Fruit fly (Drosophila melanogaster): ENCODE measurements around the gene Cpr72Ec.

The Cpr72Ec gene

dm6 chr3L:16367240-16367639, at the start of gene Cpr72Ec:
Gene Cpr72Ec (minus strand): TSS chr3L:16367340.
- TF ChIP-seq Sin3A (optimal IDR thresholded peaks at IDR 0.05): no peak
- no peak for TF ChIP-seq h (optimal IDR thresholded peaks at IDR 0.05)
- no peak for TF ChIP-seq psq (optimal IDR thresholded peaks at IDR 0.05)
- no peak for TF ChIP-seq insv (optimal IDR thresholded peaks at IDR 0.05)
- no peak for TF ChIP-seq ttk (optimal IDR thresholded peaks at IDR 0.05)
- no peak for TF ChIP-seq Myc (optimal IDR thresholded peaks at IDR 0.05)

DNA sequence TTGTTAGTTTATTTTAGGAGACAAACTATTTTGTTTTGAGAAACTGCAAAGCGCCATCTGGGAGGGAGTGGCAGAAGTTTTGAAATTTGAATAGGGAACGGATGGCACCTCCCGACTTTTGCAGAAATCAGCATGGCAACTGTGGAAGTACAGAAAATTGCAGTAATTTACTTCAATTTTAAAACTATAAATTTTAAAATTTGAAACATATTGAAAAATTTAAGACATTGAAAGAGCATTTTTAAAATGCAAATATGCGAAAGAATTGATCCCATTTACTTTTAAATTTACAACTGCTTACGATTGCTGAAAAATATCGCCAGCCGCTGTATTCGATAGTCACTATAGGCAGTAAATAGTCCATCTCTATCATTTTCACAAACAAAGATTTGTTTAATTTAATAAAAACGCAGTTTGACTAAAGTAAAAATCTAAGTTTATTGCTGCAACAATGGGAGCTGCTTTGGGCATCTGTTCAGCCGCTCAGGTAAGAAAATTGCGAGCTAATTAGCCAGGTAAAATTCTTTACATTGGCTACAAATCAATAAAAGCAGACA, 45.3 kb upstream of the Cpr72Ec start, which contains the start of gene Serinc:
Gene Serinc (plus strand): TSS at position 329 of the 557 bp plus-strand sequence.
- no peak for TF ChIP-seq ttk (optimal IDR thresholded peaks at IDR 0.05)
- TF ChIP-seq psq (optimal IDR thresholded peaks at IDR 0.05): no peak
- TF ChIP-seq Sin3A (optimal IDR thresholded peaks at IDR 0.05): no peak

DNA sequence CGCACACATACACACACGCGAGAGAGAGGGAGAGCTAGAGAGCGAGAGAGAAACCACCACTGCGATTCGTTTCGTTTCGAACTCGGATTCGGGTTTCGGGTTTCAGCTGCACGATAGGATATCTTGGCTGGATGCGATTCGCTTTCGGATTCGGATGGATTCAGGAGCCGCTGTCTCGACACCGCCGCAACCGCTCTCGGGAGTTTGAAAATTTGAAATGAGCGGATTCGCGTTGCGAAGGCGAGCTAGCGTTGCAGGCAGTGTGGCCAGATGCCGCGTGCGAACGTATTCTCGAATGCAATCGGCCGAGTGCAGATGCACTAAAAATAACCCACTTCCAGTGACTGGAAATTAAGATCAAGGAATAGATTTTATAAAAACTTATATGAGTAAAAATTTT, 44.4 kb upstream of the Cpr72Ec start, which contains the start of gene fax:
Gene fax (minus strand): TSS at position 263 of the 400 bp plus-strand sequence.
- no peak for TF ChIP-seq ttk (optimal IDR thresholded peaks at IDR 0.05)
- no peak for TF ChIP-seq Sin3A (optimal IDR thresholded peaks at IDR 0.05)
- no peak for TF ChIP-seq psq (optimal IDR thresholded peaks at IDR 0.05)
- no peak for TF ChIP-seq Myc (optimal IDR thresholded peaks at IDR 0.05)
- TF ChIP-seq insv (optimal IDR thresholded peaks at IDR 0.05): no peak

DNA sequence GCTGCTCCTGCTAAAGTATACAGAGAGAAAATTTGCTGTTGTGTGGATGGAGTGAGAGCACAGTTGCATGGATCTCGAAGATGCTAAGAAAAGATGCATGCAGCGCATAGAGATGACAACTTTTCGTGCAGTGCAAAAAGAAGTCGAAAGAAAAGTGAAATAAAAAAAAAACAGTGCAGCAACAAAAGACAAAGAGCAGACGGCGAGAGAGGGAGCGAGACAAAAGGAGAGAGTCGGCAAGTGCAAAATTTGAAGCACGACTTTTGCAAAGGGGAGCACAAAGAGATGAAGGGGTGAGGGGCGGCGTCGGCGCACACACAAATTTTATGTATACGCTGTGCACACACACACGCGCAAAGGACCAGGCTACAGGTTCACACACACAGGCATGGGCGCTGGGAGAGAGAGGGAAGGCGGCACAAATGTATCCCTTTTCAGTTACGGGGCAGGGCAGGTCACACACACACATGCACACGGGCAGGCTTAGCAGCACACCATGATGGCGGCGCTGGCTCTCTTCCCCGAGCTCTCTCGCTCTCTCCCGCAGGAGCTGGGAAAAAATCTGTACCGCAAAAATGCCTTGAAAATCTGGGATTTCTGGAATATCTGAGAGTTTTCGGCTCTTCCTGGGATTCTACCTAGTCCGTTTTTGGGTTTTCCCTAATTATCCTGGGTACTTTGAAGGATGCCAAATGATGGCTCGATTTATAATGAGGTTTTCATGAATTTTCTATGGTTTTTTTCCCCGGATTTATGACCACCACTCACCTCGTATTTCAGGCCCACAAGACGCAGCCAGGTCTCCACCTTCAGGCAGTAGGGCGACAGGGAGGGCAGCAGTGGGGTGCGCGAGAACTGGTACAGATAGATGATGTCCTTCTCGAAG, 43.3 kb upstream of the Cpr72Ec start:
- no peak for TF ChIP-seq psq (optimal IDR thresholded peaks at IDR 0.05)
- no peak for TF ChIP-seq Myc (optimal IDR thresholded peaks at IDR 0.05)
- TF ChIP-seq ttk (optimal IDR thresholded peaks at IDR 0.05): no peak
- no peak for TF ChIP-seq insv (optimal IDR thresholded peaks at IDR 0.05)
- TF ChIP-seq h (optimal IDR thresholded peaks at IDR 0.05): no peak
- TF ChIP-seq Sin3A (optimal IDR thresholded peaks at IDR 0.05): no peak

- TF ChIP-seq psq (optimal IDR thresholded peaks at IDR 0.05): no peak
- no peak for TF ChIP-seq insv (optimal IDR thresholded peaks at IDR 0.05)
- no peak for TF ChIP-seq Myc (optimal IDR thresholded peaks at IDR 0.05)
- TF ChIP-seq h (optimal IDR thresholded peaks at IDR 0.05): no peak
- no peak for TF ChIP-seq Sin3A (optimal IDR thresholded peaks at IDR 0.05)
- no peak for TF ChIP-seq ttk (optimal IDR thresholded peaks at IDR 0.05)
These were observed 42.5 kb upstream of the Cpr72Ec start for dm6 chr3L:16409440-16410233.

dm6 chr3L:16408609-16409439, 41.7 kb upstream of the Cpr72Ec start:
- TF ChIP-seq psq (optimal IDR thresholded peaks at IDR 0.05) (no peak), h (optimal IDR thresholded peaks at IDR 0.05) (no peak), ttk (optimal IDR thresholded peaks at IDR 0.05) (no peak), Sin3A (optimal IDR thresholded peaks at IDR 0.05) (no peak), Myc (optimal IDR thresholded peaks at IDR 0.05) (no peak), insv (optimal IDR thresholded peaks at IDR 0.05) (no peak)

DNA sequence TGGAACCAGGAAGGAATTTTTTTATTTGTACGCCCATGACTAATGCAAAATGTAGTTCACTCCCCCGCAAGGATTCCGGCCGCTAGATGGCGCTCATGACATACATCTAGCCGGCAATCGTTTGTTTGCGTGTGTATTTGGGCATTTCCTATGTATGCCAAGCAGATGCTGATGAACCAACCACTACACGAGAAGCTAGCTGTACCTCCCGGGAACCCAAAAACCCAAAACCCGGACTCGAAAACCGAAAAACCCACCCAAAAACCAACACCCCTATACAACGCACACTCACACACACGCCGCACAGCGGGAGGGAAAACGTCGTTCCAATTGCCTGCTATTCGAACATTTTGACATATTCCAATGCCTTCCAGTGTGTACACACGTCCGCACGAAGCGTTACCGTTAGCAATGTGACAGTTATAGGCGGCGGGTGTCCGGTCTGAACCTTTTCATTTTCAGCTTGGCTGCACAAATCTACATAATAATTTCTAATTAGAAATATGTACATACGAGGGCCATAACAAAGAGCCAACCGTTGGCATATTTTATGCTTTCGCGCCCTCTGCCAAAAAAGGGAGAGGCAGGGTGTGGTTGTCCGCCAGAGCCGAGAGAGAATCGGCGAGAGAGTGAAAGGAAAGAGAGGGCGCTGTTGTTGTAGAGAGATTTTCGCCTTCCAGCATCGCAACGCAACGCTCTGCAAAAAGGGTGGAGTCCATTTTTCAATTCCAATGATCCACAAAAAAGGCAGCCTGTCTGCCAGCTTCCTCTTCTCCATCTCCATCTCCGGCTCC, 40.9 kb upstream of the Cpr72Ec start:
- TF ChIP-seq insv (optimal IDR thresholded peaks at IDR 0.05) (no peak), Sin3A (optimal IDR thresholded peaks at IDR 0.05) (no peak), ttk (optimal IDR thresholded peaks at IDR 0.05) (no peak), psq (optimal IDR thresholded peaks at IDR 0.05) (no peak), Myc (optimal IDR thresholded peaks at IDR 0.05) (no peak), h (optimal IDR thresholded peaks at IDR 0.05) (no peak)

DNA sequence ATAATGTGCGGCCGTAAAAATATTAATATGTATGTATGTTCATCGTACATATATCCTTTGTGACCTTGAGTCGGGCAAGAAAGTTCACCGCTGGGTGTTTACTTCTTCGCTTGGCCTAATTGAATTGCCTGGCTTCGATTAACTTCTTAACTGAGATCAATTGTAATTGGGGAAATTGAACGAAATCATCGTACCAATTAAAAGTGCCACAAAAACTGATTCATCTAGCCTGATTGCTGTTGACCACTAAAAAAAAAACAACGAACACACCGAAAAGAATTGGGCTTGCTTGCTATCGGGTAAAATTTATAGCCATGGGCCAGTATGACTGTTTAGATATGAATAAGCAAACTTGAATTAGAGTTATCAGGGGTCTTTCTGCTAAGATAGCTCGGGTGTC, 35.1 kb upstream of the Cpr72Ec start:
- TF ChIP-seq psq (optimal IDR thresholded peaks at IDR 0.05): no peak
- no peak for TF ChIP-seq h (optimal IDR thresholded peaks at IDR 0.05)

DNA sequence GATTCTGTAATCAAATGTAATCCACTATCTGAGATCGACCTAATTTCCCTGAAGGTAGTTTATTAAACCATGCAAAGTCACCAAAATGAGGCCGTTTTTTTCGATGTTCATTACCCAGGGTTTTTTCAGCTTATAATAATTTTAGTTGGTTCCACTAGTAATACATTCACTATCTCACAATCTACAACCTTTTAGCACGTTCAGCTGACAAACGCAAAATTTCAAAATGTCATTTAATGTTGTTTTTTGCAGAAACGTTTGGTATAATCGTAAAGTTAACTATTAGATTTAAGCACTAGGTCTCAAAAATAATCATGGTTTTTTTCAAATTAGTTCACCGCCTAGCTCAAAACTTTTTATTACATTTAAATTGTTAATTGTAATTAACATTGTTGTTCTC, 33.0 kb upstream of the Cpr72Ec start, which contains the start of gene CG44836:
Gene CG44836 (minus strand): TSS at position 101 of the 400 bp plus-strand sequence.
- TF ChIP-seq insv (optimal IDR thresholded peaks at IDR 0.05): no peak
- no peak for TF ChIP-seq h (optimal IDR thresholded peaks at IDR 0.05)
- TF ChIP-seq ttk (optimal IDR thresholded peaks at IDR 0.05): no peak
- TF ChIP-seq Sin3A (optimal IDR thresholded peaks at IDR 0.05): no peak
- TF ChIP-seq Myc (optimal IDR thresholded peaks at IDR 0.05): no peak
- TF ChIP-seq psq (optimal IDR thresholded peaks at IDR 0.05): no peak

- no peak for TF ChIP-seq Myc (optimal IDR thresholded peaks at IDR 0.05)
- TF ChIP-seq ttk (optimal IDR thresholded peaks at IDR 0.05): no peak
- no peak for TF ChIP-seq h (optimal IDR thresholded peaks at IDR 0.05)
- no peak for TF ChIP-seq Sin3A (optimal IDR thresholded peaks at IDR 0.05)
- no peak for TF ChIP-seq insv (optimal IDR thresholded peaks at IDR 0.05)
- TF ChIP-seq psq (optimal IDR thresholded peaks at IDR 0.05): no peak
These were observed 27.4 kb upstream of the Cpr72Ec start, which contains the start of gene Gagr for dm6 chr3L:16394506-16394905. Gene Gagr (plus strand): TSS chr3L:16394586.
